Worm (Caenorhabditis elegans): ENCODE results near the gene sra-12.
"Not testable (repeated sequence)": the region's sequence is repeated elsewhere in the genome, so short reads cannot be mapped to it uniquely, and the experiment has no call there.

Gene sra-12

DNA sequence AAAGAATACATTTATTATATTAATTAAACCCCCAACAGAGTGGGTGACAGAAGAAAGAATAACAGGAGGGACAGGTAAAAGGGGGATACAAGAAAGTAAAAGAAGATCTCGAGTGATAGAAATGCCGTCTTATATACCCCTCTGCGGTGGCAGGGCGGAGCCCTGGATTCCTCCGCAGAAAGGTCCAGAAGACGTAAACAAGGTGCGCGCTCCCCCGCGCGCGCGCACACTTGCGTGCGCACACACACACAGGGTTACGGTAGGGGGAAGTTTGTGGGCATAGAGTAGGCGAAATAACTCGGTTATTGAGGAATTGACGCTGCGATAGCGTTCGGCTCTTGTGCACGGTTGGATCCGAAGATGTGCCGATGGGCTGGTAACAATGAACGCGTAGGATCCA lies 37.6 kb upstream of the sra-12 start, which contains the start of gene R03D7.15:
Gene R03D7.15 (plus strand): TSS at position 299 of the 400 bp plus-strand sequence.
- TF ChIP-seq F13H6.1 (tag; optimal IDR thresholded peaks at IDR 0.05); lin-13 (GFP tag; optimal IDR thresholded peaks at IDR 0.05); zag-1 (tag; optimal IDR thresholded peaks at IDR 0.05): not testable (repeated sequence)

DNA sequence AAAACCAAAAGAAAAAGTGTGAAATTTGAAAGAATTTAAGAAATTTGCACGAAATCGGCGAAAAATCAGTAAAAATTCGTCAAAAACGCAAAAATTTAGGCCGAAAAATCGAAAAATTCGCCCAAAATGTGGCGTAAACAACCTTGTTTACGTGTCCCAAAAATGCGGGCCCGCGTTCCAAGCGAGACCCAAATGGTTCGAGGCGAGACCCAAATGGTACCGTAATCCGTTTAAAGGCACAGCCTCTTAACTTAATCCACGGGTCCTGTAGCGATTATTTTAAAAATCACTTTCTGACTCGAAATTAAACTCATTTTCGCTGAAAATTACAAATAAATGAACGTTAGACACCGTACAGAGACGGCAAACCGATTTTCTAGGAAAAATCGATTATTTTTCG lies 31.1 kb upstream of the sra-12 start:
- TF ChIP-seq ztf-11 (tag; optimal IDR thresholded peaks at IDR 0.05) (no peak), F13H6.1 (tag; optimal IDR thresholded peaks at IDR 0.05) (no peak), ztf-1 (GFP tag; conservative IDR thresholded peaks at IDR 0.05) (no peak), lin-11 (tag; optimal IDR thresholded peaks at IDR 0.05) (no peak), R02D3.7 (tag; optimal IDR thresholded peaks at IDR 0.05) (no peak), snpc-4 (tag; optimal IDR thresholded peaks at IDR 0.05) (no peak), mdl-1 (tag; optimal IDR thresholded peaks at IDR 0.05) (no peak), elt-1 (tag; optimal IDR thresholded peaks at IDR 0.05) (no peak), lin-13 (GFP tag; optimal IDR thresholded peaks at IDR 0.05) (no peak)

DNA sequence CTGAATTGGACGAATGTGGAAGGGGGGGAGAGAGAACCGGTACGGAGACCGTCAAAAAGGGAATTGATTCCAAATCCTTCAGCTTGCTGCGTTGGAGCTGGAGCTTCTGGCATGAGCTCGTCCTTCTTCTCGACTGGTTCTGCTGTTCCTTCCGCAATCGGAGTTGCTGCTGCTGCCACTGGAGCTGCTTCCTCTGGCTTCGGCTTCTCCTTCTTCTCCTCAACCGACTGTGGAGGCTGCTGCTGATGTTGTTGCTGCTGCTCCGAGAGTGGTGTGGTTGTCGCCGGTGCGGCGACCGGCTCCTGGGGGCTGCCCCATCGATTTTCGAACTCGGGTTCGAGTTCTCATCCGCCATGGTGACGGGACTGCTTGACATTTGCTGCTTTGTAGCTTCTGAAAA lies 30.5 kb upstream of the sra-12 start, which contains the start of gene R03D7.2:
Gene R03D7.2 (minus strand): TSS at position 399 of the 400 bp plus-strand sequence.
- no peak for TF ChIP-seq fos-1 (tag; optimal IDR thresholded peaks at IDR 0.05)

DNA sequence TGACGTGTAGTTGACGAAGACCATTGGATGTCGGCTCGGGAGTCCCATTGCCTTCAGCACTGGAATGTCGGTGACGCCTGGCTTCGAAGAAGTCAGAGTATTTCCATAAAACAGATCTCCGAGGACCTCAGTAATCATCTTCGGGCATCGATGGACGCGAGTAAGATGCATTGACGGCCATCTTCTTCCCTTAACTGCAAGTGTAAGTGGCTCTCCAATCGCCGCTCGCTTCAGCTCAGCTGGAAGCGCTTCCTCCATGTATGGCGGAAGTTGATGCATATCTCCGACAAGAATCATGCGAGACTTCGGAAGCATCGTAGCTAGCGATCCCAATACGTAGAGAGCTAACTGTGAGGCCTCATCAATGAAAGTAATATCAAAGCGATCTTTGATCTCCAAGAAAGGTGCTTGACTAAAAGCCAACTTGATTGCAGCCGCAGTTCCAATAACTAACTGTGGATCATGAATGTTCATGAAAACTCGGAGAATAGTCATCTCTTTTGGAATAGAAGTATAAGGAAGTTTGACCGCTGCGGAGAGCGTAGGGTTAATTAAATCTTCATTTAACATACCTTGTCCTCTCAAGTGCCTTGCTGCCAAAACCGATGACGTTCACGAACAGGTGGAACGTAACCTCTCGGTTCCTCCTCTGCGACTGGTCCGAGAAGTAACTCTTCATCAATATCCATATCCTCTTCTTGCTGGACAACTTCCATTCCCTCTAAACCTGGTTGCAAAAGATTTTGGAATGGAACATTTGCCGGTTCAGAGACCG lies 29.9 kb upstream of the sra-12 start:
- no peak for TF ChIP-seq Y55F3AM.14 (GFP tag; optimal IDR thresholded peaks at IDR 0.05)
- TF ChIP-seq elt-3 (tag; optimal IDR thresholded peaks at IDR 0.05), result no peak
- no peak for TF ChIP-seq sem-4 (tag; optimal IDR thresholded peaks at IDR 0.05)
- TF ChIP-seq egl-27 (tag; optimal IDR thresholded peaks at IDR 0.05), result no peak
- TF ChIP-seq aly-2 (tag; optimal IDR thresholded peaks at IDR 0.05), result no peak
- TF ChIP-seq R02D3.7 (tag; optimal IDR thresholded peaks at IDR 0.05), result no peak
- no peak for TF ChIP-seq nhr-11 (tag; optimal IDR thresholded peaks at IDR 0.05)
- TF ChIP-seq ama-1 (optimal IDR thresholded peaks at IDR 0.05), result no peak
- TF ChIP-seq nhr-129 (tag; optimal IDR thresholded peaks at IDR 0.05), result no peak
- no peak for TF ChIP-seq nhr-23 (tag; optimal IDR thresholded peaks at IDR 0.05)
- TF ChIP-seq lsy-2 (tag; optimal IDR thresholded peaks at IDR 0.05), result no peak
- no peak for TF ChIP-seq lin-11 (tag; optimal IDR thresholded peaks at IDR 0.05)
- no peak for TF ChIP-seq mbf-1 (tag; optimal IDR thresholded peaks at IDR 0.05)
- TF ChIP-seq nhr-77 (tag; optimal IDR thresholded peaks at IDR 0.05), result no peak

DNA sequence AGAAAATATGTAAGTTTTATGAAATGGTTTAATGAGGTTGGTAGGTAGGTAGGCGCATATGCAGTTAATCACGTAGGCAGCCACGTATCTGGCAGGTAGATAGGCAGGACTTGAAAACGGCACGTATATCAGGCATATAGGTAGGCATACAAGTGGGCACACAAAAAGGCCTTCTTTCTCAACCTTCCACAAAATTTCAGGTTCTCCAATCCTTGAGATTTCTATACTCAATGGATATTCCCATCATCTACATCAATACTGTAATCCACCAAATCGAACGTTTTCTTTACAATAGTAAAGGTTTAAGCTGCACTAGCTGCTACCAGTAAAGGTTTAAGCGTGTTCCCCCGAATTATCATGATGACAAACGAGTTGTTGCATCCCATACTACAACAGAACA lies 28.0 kb upstream of the sra-12 start:
- no peak for TF ChIP-seq crh-2 (tag; optimal IDR thresholded peaks at IDR 0.05)
- no peak for TF ChIP-seq unc-62 (GFP tag; optimal IDR thresholded peaks at IDR 0.05)
- no peak for TF ChIP-seq nhr-77 (tag; optimal IDR thresholded peaks at IDR 0.05)
- no peak for TF ChIP-seq nhr-11 (tag; optimal IDR thresholded peaks at IDR 0.05)
- TF ChIP-seq C34F6.9 (tag; optimal IDR thresholded peaks at IDR 0.05), result no peak
- no peak for TF ChIP-seq nhr-6 (tag; optimal IDR thresholded peaks at IDR 0.05)
- TF ChIP-seq egl-27 (tag; optimal IDR thresholded peaks at IDR 0.05), result no peak
- TF ChIP-seq skn-1 (tag; optimal IDR thresholded peaks at IDR 0.05), result no peak
- TF ChIP-seq ceh-82 (tag; optimal IDR thresholded peaks at IDR 0.05), result no peak
- no peak for TF ChIP-seq Y55F3AM.14 (GFP tag; optimal IDR thresholded peaks at IDR 0.05)
- TF ChIP-seq ztf-1 (GFP tag; conservative IDR thresholded peaks at IDR 0.05), result no peak

DNA sequence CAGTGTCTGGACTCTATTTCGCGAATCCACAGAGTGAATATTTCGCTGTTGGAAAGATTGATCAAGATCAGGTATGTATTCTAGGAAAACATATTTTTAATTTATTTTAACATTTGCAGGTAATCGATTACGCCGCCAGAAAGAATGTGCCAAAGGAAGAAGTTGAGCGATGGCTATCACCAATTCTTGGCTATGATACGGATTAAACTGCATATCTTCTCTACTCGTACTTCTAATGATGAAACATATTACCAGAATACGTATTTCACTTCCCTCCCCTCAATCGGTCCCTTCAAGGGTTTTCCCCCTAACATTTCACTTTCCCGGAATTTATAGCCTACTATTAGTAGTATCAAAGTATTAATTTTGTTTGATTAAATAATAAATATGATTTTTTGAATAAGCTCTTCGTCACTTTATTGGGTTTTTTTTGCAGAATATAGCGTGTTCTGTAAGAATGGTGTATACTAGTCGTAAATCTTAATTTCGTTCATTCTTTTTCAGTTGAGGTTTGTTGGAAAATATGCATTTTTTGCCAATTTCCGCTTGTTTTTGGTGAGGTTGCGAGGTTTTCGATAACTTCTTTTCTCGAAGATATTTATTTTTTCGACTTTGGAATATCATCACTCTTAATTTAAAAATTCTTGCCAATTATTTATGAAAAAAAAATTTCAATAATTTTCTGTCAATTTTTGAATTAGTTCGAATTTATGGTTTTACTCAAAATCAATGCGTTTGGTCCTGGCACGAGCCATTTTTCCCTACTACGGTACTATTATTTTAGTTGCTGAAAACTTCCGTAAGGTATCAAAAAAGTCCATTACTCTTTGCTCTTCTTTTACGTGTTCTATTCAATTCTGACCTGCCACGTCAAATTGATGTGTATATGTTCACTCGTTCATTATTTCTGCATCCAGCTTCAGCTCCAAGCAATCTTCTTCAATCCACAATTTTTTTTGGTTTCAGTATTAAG lies 26.7 kb upstream of the sra-12 start:
- TF ChIP-seq nhr-6 (tag; optimal IDR thresholded peaks at IDR 0.05) (no peak), nhr-129 (tag; optimal IDR thresholded peaks at IDR 0.05) (no peak), ama-1 (optimal IDR thresholded peaks at IDR 0.05) (no peak), nhr-12 (tag; optimal IDR thresholded peaks at IDR 0.05) (no peak), blmp-1 (tag; optimal IDR thresholded peaks at IDR 0.05; ENCODE audit: insufficient read depth) (no peak), unc-55 (GFP tag; optimal IDR thresholded peaks at IDR 0.05) (no peak), nhr-77 (tag; optimal IDR thresholded peaks at IDR 0.05) (no peak), ceh-82 (tag; optimal IDR thresholded peaks at IDR 0.05) (no peak), mbf-1 (tag; optimal IDR thresholded peaks at IDR 0.05) (no peak), sem-4 (tag; optimal IDR thresholded peaks at IDR 0.05) (no peak), elt-3 (tag; optimal IDR thresholded peaks at IDR 0.05) (no peak), ceh-16 (tag; optimal IDR thresholded peaks at IDR 0.05) (no peak), egl-27 (tag; optimal IDR thresholded peaks at IDR 0.05) (no peak), Y55F3AM.14 (GFP tag; optimal IDR thresholded peaks at IDR 0.05) (no peak), skn-1 (tag; optimal IDR thresholded peaks at IDR 0.05) (no peak), C34F6.9 (tag; optimal IDR thresholded peaks at IDR 0.05) (no peak)

All from whole organism, L2 larva.